Fruit fly (Drosophila melanogaster) whole organism, pupa: ENCODE results near the gene CG43783.

ENCODE experiments used
- CG12605 ChIP-seq: fragments of 200-800 bp; sonication (Bioruptor generic); IDR thresholded peaks from 2 replicates; pipeline ENCODE4 v1.3.6; 2022; ENCODE audit warnings: missing biosample characterization, missing genetic modification characterization
- CG13204 ChIP-seq: fragments of 200-800 bp; sonication (Bioruptor generic); optimal IDR thresholded peaks from 2 replicates; lab custom pipeline; 2018; ENCODE audit warnings: missing biosample characterization, mild to moderate bottlenecking, missing genetic modification characterization, moderate library complexity
- CG15710 ChIP-seq: fragments of 200-800 bp; sonication (Bioruptor generic); optimal IDR thresholded peaks from 2 replicates; lab custom pipeline; 2018; ENCODE audit warnings: missing biosample characterization, mild to moderate bottlenecking, missing genetic modification characterization, moderate library complexity
- CG32121 ChIP-seq: fragments of 200-800 bp; sonication (Bioruptor generic); IDR thresholded peaks from 2 replicates; pipeline ENCODE4 v1.3.6; 2022; ENCODE audit warnings: missing biosample characterization, missing genetic modification characterization
- CG8301 ChIP-seq: fragments of 200-800 bp; sonication (Bioruptor generic); optimal IDR thresholded peaks from 2 replicates; lab custom pipeline; 2018; ENCODE audit warnings: missing biosample characterization, mild to moderate bottlenecking, missing genetic modification characterization
- D1 ChIP-seq: fragments of 200-800 bp; sonication (Bioruptor generic); optimal IDR thresholded peaks from 2 replicates; lab custom pipeline; 2018; ENCODE audit warnings: missing biosample characterization, mild to moderate bottlenecking, missing genetic modification characterization, moderate library complexity
- Pif1B ChIP-seq: fragments of 200-800 bp; sonication (Bioruptor generic); optimal IDR thresholded peaks from 3 replicates; lab custom pipeline; 2016; ENCODE audit warnings: missing biosample characterization, missing genetic modification characterization
- gl ChIP-seq: fragments of 200-800 bp; sonication (Bioruptor generic); optimal IDR thresholded peaks from 2 replicates; lab custom pipeline; 2018; ENCODE audit warnings: missing biosample characterization, mild to moderate bottlenecking, missing genetic modification characterization

CG43783 gene

DNA sequence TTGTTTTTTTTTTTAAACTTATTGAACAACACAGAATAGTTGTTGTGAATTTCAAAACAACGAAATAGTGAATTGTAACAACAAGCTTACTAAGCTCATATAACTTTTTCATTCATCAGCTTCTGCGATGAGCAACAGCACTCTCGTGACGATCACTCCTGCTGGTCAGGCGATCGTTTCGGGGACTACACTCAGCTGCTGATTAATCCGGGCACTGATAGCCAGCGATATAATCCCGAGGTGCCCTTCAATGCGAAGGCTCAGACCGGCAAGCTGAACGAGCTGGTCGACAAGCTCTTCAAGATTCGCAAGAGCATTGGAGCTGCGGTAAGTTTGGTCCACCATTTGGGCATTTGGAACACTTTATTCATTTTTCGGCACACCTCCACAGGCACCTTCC lies 65.5 kb downstream of the CG43783 start, which contains the start of gene CG43169:
TSS of gene CG43169 (minus strand) at position 101 of the 400 bp plus-strand sequence.
- no peak for TF ChIP-seq CG32121
- TF ChIP-seq Pif1B (GFP tag; lab: Kevin White, UChicago), result no peak
- no peak for TF ChIP-seq CG15710 (tag; lab: Kevin White, UChicago)
- no peak for TF ChIP-seq D1
- TF ChIP-seq CG8301 (tag; lab: Kevin White, UChicago), result no peak
- TF ChIP-seq gl, result no peak
- no peak for TF ChIP-seq CG12605
- TF ChIP-seq CG13204 (GFP tag; lab: Kevin White, UChicago), result no peak
- TF ChIP-seq, all 21 proteins: peak for 0
